Worm (Caenorhabditis elegans) whole organism, young adult: ENCODE data around the gene T23B12.6.

Source experiments
- B0336.3 ChIP-seq: fragments of 200-800 bp; sonication (Bioruptor generic); IDR thresholded peaks from 2 replicates; pipeline ENCODE4 v1.3.6; 2022; ENCODE audit warnings: missing genetic modification characterization, missing compliant biosample characterization
- F23B12.7 ChIP-seq: sonication (generic microtip); optimal IDR thresholded peaks from 2 replicates; lab custom pipeline; 2017; ENCODE audit warnings: missing genetic modification characterization, mild to moderate bottlenecking, missing compliant biosample characterization, antibody characterized with exemption, moderate library complexity; ENCODE audit not compliant: insufficient read depth
- T26A5.8 ChIP-seq: sonication (generic microtip); optimal IDR thresholded peaks from 2 replicates; lab custom pipeline; 2016; ENCODE audit warnings: missing genetic modification characterization, missing compliant biosample characterization
- Y53F4B.3 ChIP-seq: fragments of 200-800 bp; sonication (Bioruptor generic); IDR thresholded peaks from 2 replicates; pipeline ENCODE4 v1.3.6; 2022; ENCODE audit warnings: missing genetic modification reagents, missing genetic modification characterization, missing compliant biosample characterization
- Y56A3A.18 ChIP-seq: fragments of 200-800 bp; sonication (Bioruptor generic); IDR thresholded peaks from 2 replicates; pipeline ENCODE4 v1.3.6; 2022; ENCODE audit warnings: missing genetic modification reagents, missing genetic modification characterization, missing compliant biosample characterization
- attf-3 ChIP-seq: fragments of 200-800 bp; sonication (Bioruptor generic); conservative IDR thresholded peaks from 2 replicates; pipeline ENCODE4 v1.3.6; 2022; ENCODE audit warnings: missing genetic modification reagents, missing genetic modification characterization, missing compliant biosample characterization
- ceh-100 ChIP-seq: fragments of 200-800 bp; sonication (Bioruptor generic); IDR thresholded peaks from 2 replicates; pipeline ENCODE4 v1.3.6; 2022; ENCODE audit warnings: missing genetic modification reagents, missing genetic modification characterization, missing compliant biosample characterization
- die-1 ChIP-seq: sonication (generic microtip); optimal IDR thresholded peaks from 2 replicates; lab custom pipeline; 2016; ENCODE audit warnings: missing genotype, mild to moderate bottlenecking, missing genetic modification characterization, missing compliant biosample characterization
- gei-17 ChIP-seq: fragments of 200-800 bp; sonication (Bioruptor generic); optimal IDR thresholded peaks from 2 replicates; lab custom pipeline; 2018; ENCODE audit warnings: mild to moderate bottlenecking, missing genetic modification characterization, missing compliant biosample characterization
- him-1 ChIP-seq: sonication (generic microtip); optimal IDR thresholded peaks from 2 replicates; lab custom pipeline; 2016; ENCODE audit warnings: missing genotype, missing genetic modification reagents, missing genetic modification characterization, missing compliant biosample characterization
- hlh-26 ChIP-seq: fragments of 200-800 bp; sonication (Bioruptor generic); conservative IDR thresholded peaks from 2 replicates; pipeline ENCODE4 v1.3.6; 2022; ENCODE audit warnings: missing genetic modification reagents, missing genetic modification characterization, missing compliant biosample characterization
- madf-10 ChIP-seq: sonication (generic microtip); optimal IDR thresholded peaks from 2 replicates; lab custom pipeline; 2016; ENCODE audit warnings: mild to moderate bottlenecking, missing genetic modification characterization, missing compliant biosample characterization
- mel-28 ChIP-seq: sonication (generic microtip); optimal IDR thresholded peaks from 2 replicates; lab custom pipeline; 2016; ENCODE audit warnings: borderline replicate concordance, mild to moderate bottlenecking, missing genetic modification characterization, missing compliant biosample characterization
- nfya-2 ChIP-seq: fragments of 200-800 bp; sonication (Bioruptor generic); IDR thresholded peaks from 2 replicates; pipeline ENCODE4 v1.3.6; 2022; ENCODE audit warnings: missing genetic modification reagents, missing genetic modification characterization, missing compliant biosample characterization
- pha-4 ChIP-seq: fragments of 150-350 bp; sonication (generic microtip); optimal IDR thresholded peaks from 2 replicates; lab custom pipeline; 2014; ENCODE audit warnings: missing biosample characterization, missing genetic modification reagents, missing genetic modification characterization
- rcor-1 ChIP-seq: fragments of 200-800 bp; sonication (Bioruptor generic); IDR thresholded peaks from 2 replicates; pipeline ENCODE4 v1.3.6; 2022; ENCODE audit warnings: missing genetic modification reagents, missing genetic modification characterization, missing compliant biosample characterization
- rpc-1 ChIP-seq, 2 experiments: fragments of 150-350 bp in 1 of 2; sonication (generic microtip) in 1 of 2; optimal IDR thresholded peaks; 2 replicates each; lab custom pipeline; 2014 to 2018; ENCODE audit warnings: missing biosample characterization in 1 of 2, missing genetic modification characterization in 1 of 2, missing genetic modification reagents in 1 of 2, missing genotype in 1 of 2
- snpc-1.3 ChIP-seq: sonication (generic microtip); optimal IDR thresholded peaks from 2 replicates; lab custom pipeline; 2017; ENCODE audit warnings: missing genetic modification characterization, mild to moderate bottlenecking, missing compliant biosample characterization, antibody characterized with exemption, moderate library complexity, missing genotype, missing genetic modification reagents; ENCODE audit not compliant: insufficient read depth
- zfh-2 ChIP-seq: fragments of 200-800 bp; sonication (Bioruptor generic); conservative IDR thresholded peaks from 2 replicates; pipeline ENCODE4 v1.3.6; 2022; ENCODE audit warnings: missing genetic modification reagents, missing genetic modification characterization, missing compliant biosample characterization
- ztf-22 ChIP-seq: fragments of 200-800 bp; sonication (Bioruptor generic); optimal IDR thresholded peaks from 2 replicates; lab custom pipeline; 2018; ENCODE audit warnings: mild to moderate bottlenecking, missing genetic modification characterization, moderate library complexity, missing compliant biosample characterization

Gene T23B12.6

DNA sequence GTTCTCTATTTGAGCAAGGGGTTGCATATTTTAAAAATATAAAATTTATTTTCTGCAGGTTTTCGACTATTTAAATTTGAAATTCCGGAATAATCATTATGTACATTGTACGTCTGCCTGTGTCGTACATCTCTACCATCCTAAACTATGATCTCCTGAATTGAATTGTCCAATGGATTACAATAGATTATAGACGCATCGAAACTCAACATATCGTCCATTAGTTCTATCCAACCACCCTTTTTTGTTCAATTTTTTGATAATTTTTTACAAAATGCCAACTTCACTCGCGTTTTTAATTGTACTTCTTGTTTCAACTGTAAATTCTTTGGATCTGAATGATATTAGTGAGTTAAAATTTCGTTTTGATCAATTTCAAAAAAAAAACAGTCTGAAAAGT, 49.8 kb downstream of the T23B12.6 start, which contains the start of gene F52E1.2:
TSS of gene F52E1.2 (plus strand) at position 190 of the 400 bp plus-strand sequence.
- TF ChIP-seq rpc-1 (optimal IDR thresholded peaks at IDR 0.05; lab: Kevin White, UChicago) (no peak), rpc-1 (tag; optimal IDR thresholded peaks at IDR 0.05; lab: Kevin White, UChicago) (no peak), attf-3 (GFP tag; lab: Robert Waterston, UW) (no peak), hlh-26 (no peak), ceh-100 (GFP tag; lab: Robert Waterston, UW) (no peak), zfh-2 (GFP tag; lab: Robert Waterston, UW) (no peak), B0336.3 (GFP tag; lab: Robert Waterston, UW) (no peak), Y56A3A.18 (GFP tag; lab: Robert Waterston, UW) (no peak), rcor-1 (GFP tag; lab: Robert Waterston, UW) (no peak), snpc-1.3 (no peak), Y53F4B.3 (GFP tag; lab: Robert Waterston, UW) (no peak), F23B12.7 (no peak), gei-17 (GFP tag; lab: Kevin White, UChicago) (no peak), die-1 (tag; lab: Kevin White, UChicago) (no peak)
- TF ChIP-seq, all 124 proteins: peak for 0

DNA sequence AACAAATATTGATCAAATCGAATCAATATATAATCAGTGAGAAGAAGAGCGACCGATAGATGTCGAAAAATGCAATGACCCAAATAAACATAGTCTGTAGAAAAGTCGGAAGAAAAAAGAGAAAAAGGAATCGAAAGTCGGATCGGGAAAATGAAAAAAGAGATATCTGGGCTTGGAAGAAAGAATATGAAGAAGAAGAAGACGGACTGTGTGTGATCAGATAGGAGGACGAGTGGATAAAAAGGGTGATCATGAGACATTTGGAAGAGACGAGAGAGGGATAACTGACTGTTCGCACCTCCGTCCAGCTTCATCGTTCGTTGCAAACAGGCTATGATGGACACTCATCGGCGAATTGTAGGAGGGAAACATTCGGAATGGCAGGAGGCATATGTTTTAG, 50.6 kb downstream of the T23B12.6 start:
- TF ChIP-seq T26A5.8 (tag; lab: Kevin White, UChicago), result no peak
- TF ChIP-seq ztf-22 (GFP tag; lab: Kevin White, UChicago), result no peak
- TF ChIP-seq pha-4 (tag; lab: Kevin White, UChicago), result no peak
- TF ChIP-seq madf-10 (tag; lab: Kevin White, UChicago), result no peak
- no peak for TF ChIP-seq mel-28 (tag; lab: Kevin White, UChicago)
- no peak for TF ChIP-seq nfya-2 (GFP tag; lab: Robert Waterston, UW)
- TF ChIP-seq him-1, result no peak
